Worm (Caenorhabditis elegans): ENCODE measurements around the gene ZK353.10.
"Not testable (repeated sequence)": the region's sequence is repeated elsewhere in the genome, so short reads cannot be mapped to it uniquely, and the experiment has no call there.

ZK353.10 gene

DNA sequence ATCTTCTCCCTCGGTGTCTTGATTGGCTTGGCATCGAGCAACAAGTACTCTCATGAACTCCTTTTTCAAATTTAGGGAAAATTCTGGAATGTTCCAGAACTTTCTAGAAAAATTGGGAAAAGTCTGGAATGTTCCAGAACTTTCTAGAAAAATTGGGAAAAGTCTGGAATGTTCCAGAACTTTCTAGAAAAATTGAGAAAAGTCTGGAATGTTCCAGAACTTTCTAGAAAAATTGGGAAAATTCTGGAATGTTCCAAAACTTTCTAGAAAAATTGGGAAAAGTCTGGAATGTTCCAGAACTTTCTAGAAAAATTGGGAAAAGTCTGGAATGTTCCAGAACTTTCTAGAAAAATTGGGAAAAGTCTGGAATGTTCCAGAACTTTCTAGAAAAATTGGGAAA is 49.9 kb downstream of the ZK353.10 start, which contains the start of gene ZC262.7:
Gene ZC262.7, minus strand, starts transcription at position 54 of the 400 bp plus-strand sequence.
- not testable (repeated sequence) for TF ChIP-seq egl-27, nhr-237, skn-1 (tag; optimal IDR thresholded peaks at IDR 0.05)

Measured in whole organism, L3 larva.